Worm (Caenorhabditis elegans): ENCODE measurements around the gene F19F10.11.

ce11 chrV:7562947-7563346 lies 24.6 kb downstream of the F19F10.11 start, which contains the start of gene F19F10.1:
- TF ChIP-seq tab-1 (GFP tag; IDR thresholded peaks at IDR 0.05) (no peak), T22C8.4 (GFP tag; IDR thresholded peaks at IDR 0.05) (no peak), med-1 (GFP tag; optimal IDR thresholded peaks at IDR 0.05; ENCODE audit: insufficient read depth) (no peak), ref-1 (GFP tag; conservative IDR thresholded peaks at IDR 0.05) (no peak), klf-2 (GFP tag; conservative IDR thresholded peaks at IDR 0.05) (no peak), flt-1 (GFP tag; IDR thresholded peaks at IDR 0.05) (no peak), cog-1 (tag; optimal IDR thresholded peaks at IDR 0.05) (no peak), ztf-23 (GFP tag; IDR thresholded peaks at IDR 0.05) (no peak), ztf-29 (GFP tag; IDR thresholded peaks at IDR 0.05) (no peak)

Measured in whole organism, midembryonic.